Worm (Caenorhabditis elegans) whole organism, mixed stage, embryonic: ENCODE data around the gene ZC513.14.

ENCODE experiments used
- ces-1 ChIP-seq: fragments of 150-350 bp; optimal IDR thresholded peaks from 2 replicates; lab custom pipeline; 2014; ENCODE audit warnings: missing biosample characterization, missing genetic modification reagents, missing genetic modification characterization
- lin-13 ChIP-seq: fragments of 150-350 bp; optimal IDR thresholded peaks from 2 replicates; lab custom pipeline; 2014; ENCODE audit warnings: missing biosample characterization, missing genetic modification characterization
- pha-4 ChIP-seq: fragments of 150-350 bp; optimal IDR thresholded peaks from 2 replicates; lab custom pipeline; 2018; ENCODE audit warnings: missing biosample characterization, missing genetic modification reagents, missing genetic modification characterization
- snpc-4 ChIP-seq: fragments of 150-350 bp; optimal IDR thresholded peaks from 2 replicates; lab custom pipeline; 2014; ENCODE audit warnings: missing biosample characterization, missing genetic modification characterization
- tbx-8 ChIP-seq: fragments of 200-800 bp; sonication (Bioruptor generic); optimal IDR thresholded peaks from 2 replicates; lab custom pipeline; 2018; ENCODE audit warnings: mild to moderate bottlenecking, missing genetic modification characterization, moderate library complexity, missing compliant biosample characterization

DNA sequence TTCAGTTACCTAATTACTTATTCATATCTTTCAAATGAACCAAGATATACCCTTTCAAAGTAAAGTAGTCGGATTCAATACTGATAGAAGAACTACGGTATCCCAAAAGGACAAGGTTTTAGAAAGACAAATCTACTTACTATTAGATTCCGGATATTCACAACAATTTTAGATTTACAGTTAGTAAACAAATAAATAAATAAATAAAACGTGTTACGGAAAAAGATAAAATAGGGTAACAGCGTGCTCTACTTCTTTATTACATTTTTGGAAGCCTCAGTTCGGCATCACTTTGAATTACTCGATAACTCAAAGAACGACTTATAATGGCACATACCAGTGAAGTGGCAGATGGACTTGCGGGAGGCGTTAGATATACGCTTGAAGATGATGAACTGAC is 30.8 kb downstream of the ZC513.14 start, which contains the start of gene Y97E10AR.8:
- TF ChIP-seq lin-13 (no peak), ces-1 (no peak), tbx-8 (no peak), snpc-4 (no peak), pha-4 (tag; lab: Kevin White, UChicago) (no peak)
